Fruit fly (Drosophila melanogaster): ENCODE measurements around the gene CG31546.
A peak's percentile ranks its signal among the peaks of the same experiment; 100 is the strongest.

CG31546 gene

dm6 chr3R:5622985-5623630 lies 12.3 kb downstream of the CG31546 start:
- TF ChIP-seq GATAd (GFP tag; optimal IDR thresholded peaks at IDR 0.05) = no peak
- peak; percentile 97 for TF ChIP-seq Hr83 (GFP tag; optimal IDR thresholded peaks at IDR 0.05; ENCODE audit: poor library complexity, severe bottlenecking)
- peak; percentile 70 for TF ChIP-seq Sp1 (GFP tag; optimal IDR thresholded peaks at IDR 0.05)
- TF ChIP-seq OdsH (GFP tag; optimal IDR thresholded peaks at IDR 0.05) = peak; percentile 79
- TF ChIP-seq Myc (optimal IDR thresholded peaks at IDR 0.05) = no peak
- peak; percentile 84 for TF ChIP-seq rgr (GFP tag; optimal IDR thresholded peaks at IDR 0.05)
- TF ChIP-seq sage (GFP tag; optimal IDR thresholded peaks at IDR 0.05) = peak; percentile 42
- no peak for TF ChIP-seq N (GFP tag; optimal IDR thresholded peaks at IDR 0.05)
- TF ChIP-seq Rel (GFP tag; optimal IDR thresholded peaks at IDR 0.05) = no peak
- peak; percentile 25 for TF ChIP-seq Rel (tag; optimal IDR thresholded peaks at IDR 0.05)
- no peak for TF ChIP-seq Dfd (GFP tag; optimal IDR thresholded peaks at IDR 0.05)
- peak; percentile 72 for TF ChIP-seq fru (GFP tag; optimal IDR thresholded peaks at IDR 0.05)
- TF ChIP-seq Dif (GFP tag; optimal IDR thresholded peaks at IDR 0.05; ENCODE audit: partially characterized antibody) = no peak
- peak; percentile 62 for TF ChIP-seq CG32264 (GFP tag; optimal IDR thresholded peaks at IDR 0.05)
- peak; percentile 71 for TF ChIP-seq br (GFP tag; optimal IDR thresholded peaks at IDR 0.05)
- peak; percentile 21 to 68 for TF ChIP-seq foxo (GFP tag; optimal IDR thresholded peaks at IDR 0.05)
- peak; percentile 28 for TF ChIP-seq HLH106 (tag; optimal IDR thresholded peaks at IDR 0.05)
- peak; percentile 82 for TF ChIP-seq brk (GFP tag; optimal IDR thresholded peaks at IDR 0.05)
- peak; percentile 75 for TF ChIP-seq jim (GFP tag; optimal IDR thresholded peaks at IDR 0.05)
- TF ChIP-seq lola (GFP tag; optimal IDR thresholded peaks at IDR 0.05) = no peak
- TF ChIP-seq h (GFP tag; optimal IDR thresholded peaks at IDR 0.05) = peak; percentile 80
- TF ChIP-seq dmrt93B (GFP tag; optimal IDR thresholded peaks at IDR 0.05) = peak; percentile 36
- TF ChIP-seq Vsx2 (GFP tag; optimal IDR thresholded peaks at IDR 0.05; ENCODE audit: partially characterized antibody) = no peak
- TF ChIP-seq psq (GFP tag; optimal IDR thresholded peaks at IDR 0.05) = no peak
- peak; percentile 36 for TF ChIP-seq woc (GFP tag; optimal IDR thresholded peaks at IDR 0.05)
- TF ChIP-seq CG9705 (GFP tag; optimal IDR thresholded peaks at IDR 0.05) = peak; percentile 66
- TF ChIP-seq sv (GFP tag; optimal IDR thresholded peaks at IDR 0.05) = peak; percentile 14
- TF ChIP-seq dl (GFP tag; optimal IDR thresholded peaks at IDR 0.05; ENCODE audit: insufficient read depth in 1 of 2, partially characterized antibody in 2 of 2) = no peak
- peak; percentile 41 for TF ChIP-seq dsf (GFP tag; optimal IDR thresholded peaks at IDR 0.05; ENCODE audit: borderline replicate concordance)
- peak; percentile 87 for TF ChIP-seq Jra (GFP tag; optimal IDR thresholded peaks at IDR 0.05)
- no peak for TF ChIP-seq pan (optimal IDR thresholded peaks at IDR 0.05)
- TF ChIP-seq CrebA (GFP tag; optimal IDR thresholded peaks at IDR 0.05; ENCODE audit: borderline replicate concordance) = no peak
- TF ChIP-seq tai (GFP tag; optimal IDR thresholded peaks at IDR 0.05) = no peak
- peak; percentile 12 for TF ChIP-seq Mio (GFP tag; optimal IDR thresholded peaks at IDR 0.05)
- no peak for TF ChIP-seq Abd-B (GFP tag; optimal IDR thresholded peaks at IDR 0.05)
- no peak for TF ChIP-seq usp (GFP tag; optimal IDR thresholded peaks at IDR 0.05)
- peak; percentile 89 for TF ChIP-seq Hnf4 (GFP tag; optimal IDR thresholded peaks at IDR 0.05)
- TF ChIP-seq ey (GFP tag; optimal IDR thresholded peaks at IDR 0.05) = peak; percentile 33

dm6 chr3R:5622406-5622752 lies 13.0 kb downstream of the CG31546 start:
- no peak for TF ChIP-seq fru (GFP tag; optimal IDR thresholded peaks at IDR 0.05)
- TF ChIP-seq Hr83 (GFP tag; optimal IDR thresholded peaks at IDR 0.05; ENCODE audit: poor library complexity, severe bottlenecking) = no peak
- no peak for TF ChIP-seq Abd-B (GFP tag; optimal IDR thresholded peaks at IDR 0.05)

dm6 chr3R:5621714-5622405 lies 13.6 kb downstream of the CG31546 start:
- no peak for TF ChIP-seq Hr83 (GFP tag; optimal IDR thresholded peaks at IDR 0.05; ENCODE audit: poor library complexity, severe bottlenecking)
- TF ChIP-seq Rel (GFP tag; optimal IDR thresholded peaks at IDR 0.05) = no peak
- TF ChIP-seq Rel (tag; optimal IDR thresholded peaks at IDR 0.05) = peak; percentile 15
